Worm (Caenorhabditis elegans): Measurements from ENCODE around the gene otpl-7.
"Not testable (repeated sequence)": the region's sequence is repeated elsewhere in the genome, so short reads cannot be mapped to it uniquely, and the experiment has no call there.

Gene otpl-7

ce11 chrV:8533916-8534315, 12.6 kb downstream of the otpl-7 start:
- TF ChIP-seq unc-62 (GFP tag; optimal IDR thresholded peaks at IDR 0.05), result no peak

ce11 chrV:8534534-8535283, 13.4 kb downstream of the otpl-7 start, which contains the start of the genes his-6 and his-5:
his-6 (minus strand) TSS chrV:8534977.
his-5 (plus strand) TSS chrV:8535214.
- TF ChIP-seq unc-62 (GFP tag; optimal IDR thresholded peaks at IDR 0.05), result not testable (repeated sequence)

DNA sequence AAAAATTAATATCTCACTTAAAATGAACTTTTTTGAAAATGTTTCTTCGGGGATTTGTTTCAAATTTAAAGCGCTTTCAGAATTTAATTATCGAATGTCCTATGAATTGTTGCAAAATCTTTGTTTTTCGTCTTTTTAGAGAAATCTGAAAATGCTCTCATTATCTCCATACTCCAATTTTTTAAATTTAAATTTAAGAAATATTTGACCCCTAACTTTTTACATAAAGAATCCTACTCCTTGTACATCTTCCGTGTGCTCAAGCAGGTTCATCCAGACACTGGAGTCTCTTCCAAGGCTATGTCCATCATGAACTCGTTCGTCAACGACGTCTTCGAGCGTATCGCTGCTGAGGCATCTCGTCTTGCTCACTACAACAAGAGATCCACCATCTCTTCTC, 14.9 kb downstream of the otpl-7 start, which contains the start of gene his-39:
his-39 (plus strand) TSS at position 301 of the 400 bp plus-strand sequence.
- TF ChIP-seq unc-62 (GFP tag; optimal IDR thresholded peaks at IDR 0.05), result no peak

DNA sequence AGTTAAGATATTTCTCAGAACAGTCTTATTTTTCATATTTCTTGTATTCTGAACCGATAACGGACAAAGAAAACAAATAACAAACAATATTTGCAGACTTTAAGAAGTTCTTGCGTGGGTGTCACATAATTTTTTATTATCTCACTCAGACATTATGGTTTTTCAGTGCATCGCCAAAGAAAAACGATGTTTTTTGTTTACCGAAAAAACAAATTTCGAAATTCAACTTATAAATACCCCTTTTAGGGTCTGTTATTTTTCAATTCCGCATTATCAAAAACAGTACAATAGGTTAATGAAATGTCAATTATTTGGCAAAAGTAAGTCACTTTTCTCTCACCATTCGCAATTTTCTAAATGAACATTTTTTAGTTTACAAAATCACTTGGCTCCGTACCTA, 15.7 kb downstream of the otpl-7 start, which contains the start of gene otpl-4:
otpl-4 (plus strand) TSS at position 301 of the 400 bp plus-strand sequence.
- TF ChIP-seq unc-62 (GFP tag; optimal IDR thresholded peaks at IDR 0.05), result no peak

DNA sequence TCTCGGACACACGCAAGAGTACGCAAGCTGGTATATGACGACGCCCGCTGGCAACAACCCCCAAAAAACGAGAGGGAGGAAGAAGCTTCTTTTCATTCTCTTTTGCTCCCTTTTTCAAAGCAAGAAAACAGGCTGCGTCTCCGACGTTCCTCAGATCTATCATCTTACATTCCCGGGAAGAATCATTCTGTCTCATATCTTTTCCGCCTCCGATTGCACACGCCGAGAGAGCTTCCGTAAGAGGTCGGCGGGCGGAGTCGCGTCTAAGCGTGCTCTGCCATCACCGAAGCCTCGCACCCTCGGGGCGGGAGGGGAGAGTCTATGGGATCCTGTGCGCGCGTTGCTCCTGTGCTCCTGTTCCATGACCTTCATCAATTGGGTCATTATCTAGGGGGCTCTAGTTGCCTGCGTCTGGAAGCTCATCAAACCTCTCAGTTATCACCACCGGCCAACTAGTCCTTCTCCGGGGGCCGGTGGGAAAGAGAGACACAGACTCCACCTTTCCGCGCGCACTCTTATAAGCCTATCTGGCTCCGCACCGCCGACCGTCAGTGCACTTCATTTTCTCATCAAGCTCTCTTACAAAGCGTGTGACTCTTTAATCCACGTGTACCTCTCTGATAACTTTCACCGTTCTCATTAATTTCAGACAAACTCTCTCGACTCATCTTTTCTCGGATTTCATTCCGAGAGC, 24.4 kb downstream of the otpl-7 start, which contains the start of the genes slc-17.8 and asns-1:
slc-17.8 (minus strand) TSS at position 51 of the 694 bp plus-strand sequence.
asns-1 (plus strand) TSS at position 644 of the 694 bp plus-strand sequence.
- no peak for TF ChIP-seq unc-62 (GFP tag; optimal IDR thresholded peaks at IDR 0.05)

ce11 chrV:8548989-8549388, 27.7 kb downstream of the otpl-7 start, which contains the start of gene stdh-4:
stdh-4 (plus strand) TSS chrV:8549289.
- no peak for TF ChIP-seq unc-62 (GFP tag; optimal IDR thresholded peaks at IDR 0.05)

DNA sequence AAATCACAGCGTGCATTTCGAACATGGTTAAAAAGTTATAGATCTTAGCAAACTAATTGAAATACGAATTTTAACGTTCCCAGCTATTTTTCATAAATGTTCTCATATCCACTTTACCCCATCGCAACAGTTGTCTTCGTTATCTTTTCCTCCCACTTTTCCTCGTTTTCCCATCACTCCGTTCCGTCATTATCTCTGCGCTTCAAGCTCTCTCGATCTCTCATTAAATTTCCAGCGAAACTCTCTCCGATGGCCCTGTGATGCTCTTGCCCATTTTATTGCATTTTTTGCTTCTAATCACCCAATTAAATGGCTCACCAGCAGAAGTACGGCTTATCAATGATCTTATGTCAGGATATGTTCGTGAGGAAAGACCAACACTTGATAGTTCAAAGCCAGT, 31.2 kb downstream of the otpl-7 start, which contains the start of gene acr-15:
acr-15 (plus strand) TSS at position 236 of the 400 bp plus-strand sequence.
- TF ChIP-seq unc-62 (GFP tag; optimal IDR thresholded peaks at IDR 0.05), result no peak

- no peak for TF ChIP-seq unc-62 (GFP tag; optimal IDR thresholded peaks at IDR 0.05)
Measured at ce11 chrV:8555955-8556354, 34.7 kb downstream of the otpl-7 start.

DNA sequence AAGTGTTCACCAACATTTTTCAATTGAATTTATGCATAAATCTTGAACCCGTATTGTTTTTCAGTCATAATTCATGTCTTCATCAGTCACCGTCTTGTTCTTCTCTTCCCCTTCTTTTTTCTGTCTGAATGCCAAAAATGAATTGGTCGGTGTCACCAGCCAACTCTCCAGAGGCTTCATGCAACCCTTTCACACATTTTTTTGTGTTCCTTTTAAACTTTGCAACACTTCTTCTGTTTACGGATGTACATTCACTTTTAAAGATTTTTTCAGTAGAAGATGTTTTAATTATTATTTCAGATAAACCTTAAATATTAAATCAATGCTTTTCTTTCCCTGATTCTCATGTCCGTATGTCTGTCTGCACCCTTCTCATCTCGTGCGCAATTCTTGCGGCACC, 39.6 kb downstream of the otpl-7 start, which contains the start of gene acr-16:
acr-16 (plus strand) TSS at position 301 of the 400 bp plus-strand sequence.
- no peak for TF ChIP-seq unc-62 (GFP tag; optimal IDR thresholded peaks at IDR 0.05)

ce11 chrV:8565075-8565474, 43.8 kb downstream of the otpl-7 start, which contains the start of gene F25G6.8:
F25G6.8 (minus strand) TSS chrV:8565175.
- TF ChIP-seq unc-62 (GFP tag; optimal IDR thresholded peaks at IDR 0.05), result no peak

- no peak for TF ChIP-seq unc-62 (GFP tag; optimal IDR thresholded peaks at IDR 0.05)
Measured at ce11 chrV:8569172-8569571, 47.9 kb downstream of the otpl-7 start.

DNA sequence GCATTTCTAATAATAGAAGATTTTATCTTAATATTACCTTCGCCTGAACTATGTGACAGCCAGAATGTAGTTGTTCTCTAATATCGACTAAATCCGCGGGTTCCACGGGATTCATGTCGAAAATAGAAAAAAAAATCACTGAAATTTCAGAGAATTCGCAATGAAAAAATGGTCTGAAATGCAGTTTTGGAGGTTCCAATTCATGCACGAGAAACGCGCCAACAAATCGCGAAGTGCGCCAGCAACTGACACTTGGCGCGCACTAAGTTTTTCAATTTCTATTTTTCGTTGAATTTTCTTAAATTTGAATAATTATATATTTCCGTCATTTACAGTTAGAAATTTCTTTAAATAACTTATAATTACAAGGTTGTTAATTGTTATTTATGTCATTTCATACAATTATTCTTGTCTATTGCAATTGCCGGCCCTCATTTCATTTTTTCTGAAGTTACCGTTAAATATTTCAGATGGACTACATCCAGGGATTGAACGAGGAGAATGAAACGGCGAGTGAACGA, 48.6 kb downstream of the otpl-7 start, which contains the start of the genes F25G6.9 and symk-1:
F25G6.9 (minus strand) TSS at position 160 of the 521 bp plus-strand sequence.
symk-1 (plus strand) TSS at position 471 of the 521 bp plus-strand sequence.
- no peak for TF ChIP-seq unc-62 (GFP tag; optimal IDR thresholded peaks at IDR 0.05)
